Worm (Caenorhabditis elegans): ENCODE data around the gene egl-38.

ce11 chrIV:10110870-10111269, 553 bp upstream of the egl-38 start:
- no peak for TF ChIP-seq klf-2 (GFP tag; conservative IDR thresholded peaks at IDR 0.05)
- TF ChIP-seq T22C8.4 (GFP tag; IDR thresholded peaks at IDR 0.05) = no peak
- TF ChIP-seq ztf-23 (GFP tag; IDR thresholded peaks at IDR 0.05) = no peak
